Worm (Caenorhabditis elegans) whole organism, L1 larva: Measurements from ENCODE around the gene srz-79.
A peak's percentile ranks its signal among the peaks of the same experiment; 100 is the strongest.

Experiments used
- C16A3.4 ChIP-seq: fragments of 150-350 bp; optimal IDR thresholded peaks from 2 replicates; lab custom pipeline; 2014; ENCODE audit warnings: missing biosample characterization, missing genetic modification characterization
- F16B12.6 ChIP-seq: fragments of 150-350 bp; optimal IDR thresholded peaks from 2 replicates; lab custom pipeline; 2014; ENCODE audit warnings: missing biosample characterization, missing genetic modification characterization
- Y116A8C.19 ChIP-seq: sonication (generic microtip); optimal IDR thresholded peaks from 2 replicates; lab custom pipeline; 2016; ENCODE audit warnings: missing compliant biosample characterization, missing genetic modification characterization, borderline replicate concordance
- ama-1 ChIP-seq: fragments of 150-350 bp; optimal IDR thresholded peaks from 2 replicates; lab custom pipeline; 2014
- blmp-1 ChIP-seq: fragments of 150-350 bp; optimal IDR thresholded peaks from 2 replicates; lab custom pipeline; 2014; ENCODE audit warnings: missing biosample characterization, missing genetic modification characterization
- ceh-63 ChIP-seq: fragments of 200-800 bp; sonication (Bioruptor generic); optimal IDR thresholded peaks from 2 replicates; lab custom pipeline; 2018; ENCODE audit warnings: mild to moderate bottlenecking, missing genetic modification characterization, missing compliant biosample characterization
- ceh-82 ChIP-seq, 3 experiments: fragments of 150-350 bp in 1 of 3; sonication (generic microtip) in 2 of 3; optimal IDR thresholded peaks; 2 replicates each; lab custom pipeline; 2014 to 2017; ENCODE audit warnings: missing biosample characterization in 3 of 3, missing genetic modification characterization in 3 of 3
- dpl-1 ChIP-seq, 3 experiments: fragments of 150-350 bp in 2 of 3; sonication (generic microtip) in 1 of 3; optimal IDR thresholded peaks; 2 replicates each; lab custom pipeline; 2014 to 2017; ENCODE audit warnings: missing biosample characterization in 3 of 3, missing genetic modification characterization in 3 of 3, missing genetic modification reagents in 3 of 3
- dsc-1 ChIP-seq: sonication (generic microtip); optimal IDR thresholded peaks from 2 replicates; lab custom pipeline; 2016; ENCODE audit warnings: mild to moderate bottlenecking, missing genetic modification characterization, missing compliant biosample characterization
- efl-1 ChIP-seq, 4 experiments: fragments of 150-350 bp; optimal IDR thresholded peaks in 3 of 4; peaks in 1 of 4; 1 replicate in 1 of 4; 2 replicates in 3 of 4; lab custom pipeline; 2014; ENCODE audit warnings: missing biosample characterization in 2 of 4, missing genetic modification characterization in 2 of 4, missing genetic modification reagents in 2 of 4
- egl-13 ChIP-seq: sonication (generic microtip); optimal IDR thresholded peaks from 2 replicates; lab custom pipeline; 2016; ENCODE audit warnings: missing genotype, missing genetic modification reagents, missing genetic modification characterization, missing compliant biosample characterization
- egl-27 ChIP-seq, 2 experiments: fragments of 150-350 bp in 1 of 2; sonication (generic microtip); optimal IDR thresholded peaks; 3 replicates each; lab custom pipeline; 2017 to 2018; ENCODE audit warnings: missing biosample characterization in 2 of 2, missing genetic modification characterization in 2 of 2, missing genetic modification reagents in 2 of 2
- elt-2 ChIP-seq: sonication (generic microtip); optimal IDR thresholded peaks from 2 replicates; lab custom pipeline; 2016; ENCODE audit warnings: missing genetic modification characterization, mild to moderate bottlenecking, inconsistent platforms, missing compliant biosample characterization, missing genetic modification reagents
- ets-5 ChIP-seq: fragments of 200-800 bp; sonication (Bioruptor generic); IDR thresholded peaks from 2 replicates; pipeline ENCODE4 v1.3.6; 2022; ENCODE audit warnings: missing genetic modification characterization, missing compliant biosample characterization
- fkh-4 ChIP-seq: sonication (generic microtip); optimal IDR thresholded peaks from 2 replicates; lab custom pipeline; 2016; ENCODE audit warnings: missing compliant biosample characterization, missing genetic modification characterization, borderline replicate concordance
- grh-1 ChIP-seq: fragments of 200-800 bp; sonication (Bioruptor generic); IDR thresholded peaks from 2 replicates; pipeline ENCODE4 v1.3.6; 2022; ENCODE audit warnings: missing genetic modification reagents, missing genetic modification characterization, missing compliant biosample characterization
- hlh-4 ChIP-seq: sonication (generic microtip); optimal IDR thresholded peaks from 2 replicates; lab custom pipeline; 2016; ENCODE audit warnings: mild to moderate bottlenecking, missing genetic modification characterization, missing compliant biosample characterization
- irx-1 ChIP-seq: sonication (generic microtip); optimal IDR thresholded peaks from 2 replicates; lab custom pipeline; 2016; ENCODE audit warnings: missing genetic modification characterization, missing compliant biosample characterization
- lin-13 ChIP-seq: fragments of 150-350 bp; optimal IDR thresholded peaks from 2 replicates; lab custom pipeline; 2014; ENCODE audit warnings: missing biosample characterization, missing genetic modification reagents, missing genetic modification characterization
- lin-14 ChIP-seq: fragments of 200-800 bp; sonication (Bioruptor generic); optimal IDR thresholded peaks from 2 replicates; lab custom pipeline; 2018; ENCODE audit warnings: mild to moderate bottlenecking, missing genetic modification characterization, moderate library complexity, missing compliant biosample characterization
- lin-39 ChIP-seq: fragments of 150-350 bp; optimal IDR thresholded peaks from 2 replicates; lab custom pipeline; 2014; ENCODE audit warnings: missing biosample characterization, missing genetic modification reagents, missing genetic modification characterization
- lsy-2 ChIP-seq, 2 experiments: fragments of 150-350 bp; optimal IDR thresholded peaks; 2 replicates each; lab custom pipeline; 2014; ENCODE audit warnings: missing biosample characterization in 2 of 2, missing genetic modification characterization in 2 of 2
- mab-9 ChIP-seq: fragments of 200-800 bp; sonication (Bioruptor generic); IDR thresholded peaks from 2 replicates; pipeline ENCODE4 v1.3.6; 2022; ENCODE audit warnings: missing genetic modification reagents, missing genetic modification characterization, missing compliant biosample characterization
- mef-2 ChIP-seq: fragments of 150-350 bp; optimal IDR thresholded peaks from 2 replicates; lab custom pipeline; 2014; ENCODE audit warnings: missing biosample characterization, missing genetic modification characterization
- nhr-11 ChIP-seq: fragments of 150-350 bp; optimal IDR thresholded peaks from 2 replicates; lab custom pipeline; 2014; ENCODE audit warnings: missing biosample characterization, missing genetic modification characterization
- nhr-12 ChIP-seq: sonication (generic microtip); optimal IDR thresholded peaks from 2 replicates; lab custom pipeline; 2017; ENCODE audit warnings: missing biosample characterization, missing genetic modification characterization
- nhr-20 ChIP-seq: sonication (generic microtip); optimal IDR thresholded peaks from 2 replicates; lab custom pipeline; 2016; ENCODE audit warnings: mild to moderate bottlenecking, missing genetic modification characterization, missing compliant biosample characterization
- nhr-237 ChIP-seq: fragments of 150-350 bp; optimal IDR thresholded peaks from 2 replicates; lab custom pipeline; 2014; ENCODE audit warnings: missing biosample characterization, missing genetic modification characterization
- nhr-71 ChIP-seq: sonication (generic microtip); optimal IDR thresholded peaks from 2 replicates; lab custom pipeline; 2016; ENCODE audit warnings: mild to moderate bottlenecking, missing genetic modification characterization, moderate library complexity, missing compliant biosample characterization
- nhr-76 ChIP-seq: sonication (generic microtip); optimal IDR thresholded peaks from 2 replicates; lab custom pipeline; 2017; ENCODE audit warnings: missing biosample characterization, missing genetic modification characterization
- nhr-77 ChIP-seq: fragments of 150-350 bp; optimal IDR thresholded peaks from 2 replicates; lab custom pipeline; 2014; ENCODE audit warnings: missing biosample characterization, missing genetic modification characterization
- nhr-84 ChIP-seq: sonication (generic microtip); optimal IDR thresholded peaks from 2 replicates; lab custom pipeline; 2017; ENCODE audit warnings: missing biosample characterization, missing genetic modification characterization
- nhr-85 ChIP-seq: sonication (generic microtip); peaks from one replicate; lab custom pipeline; 2016; ENCODE audit warnings: missing genetic modification characterization, inconsistent platforms, missing compliant biosample characterization
- nhr-90 ChIP-seq: sonication (generic microtip); optimal IDR thresholded peaks from 2 replicates; lab custom pipeline; 2016; ENCODE audit warnings: mild to moderate bottlenecking, missing genetic modification characterization, missing compliant biosample characterization; ENCODE audit not compliant: poor library complexity
- pax-3 ChIP-seq: fragments of 200-800 bp; sonication (Bioruptor generic); optimal IDR thresholded peaks from 2 replicates; lab custom pipeline; 2018; ENCODE audit warnings: mild to moderate bottlenecking, missing genetic modification characterization, moderate library complexity, missing compliant biosample characterization
- pqm-1 ChIP-seq: sonication (generic microtip); optimal IDR thresholded peaks from 3 replicates; lab custom pipeline; 2017; ENCODE audit warnings: missing biosample characterization, missing genetic modification characterization
- skn-1 ChIP-seq: fragments of 150-350 bp; optimal IDR thresholded peaks from 2 replicates; lab custom pipeline; 2014; ENCODE audit warnings: missing biosample characterization, missing genetic modification characterization
- sptf-1 ChIP-seq: fragments of 150-350 bp; optimal IDR thresholded peaks from 2 replicates; lab custom pipeline; 2014; ENCODE audit warnings: missing biosample characterization, missing genetic modification characterization
- sup-37 ChIP-seq: fragments of 200-800 bp; sonication (Bioruptor generic); optimal IDR thresholded peaks from 2 replicates; lab custom pipeline; 2018; ENCODE audit warnings: mild to moderate bottlenecking, missing genetic modification characterization, missing compliant biosample characterization
- swsn-7 ChIP-seq: sonication (generic microtip); optimal IDR thresholded peaks from 2 replicates; lab custom pipeline; 2016; ENCODE audit warnings: missing genetic modification characterization, missing compliant biosample characterization
- tbx-2 ChIP-seq: sonication (generic microtip); optimal IDR thresholded peaks from 2 replicates; lab custom pipeline; 2016; ENCODE audit warnings: missing genetic modification characterization, missing compliant biosample characterization
- tlp-1 ChIP-seq: fragments of 150-350 bp; optimal IDR thresholded peaks from 2 replicates; lab custom pipeline; 2014; ENCODE audit warnings: missing biosample characterization, missing genetic modification characterization
- unc-130 ChIP-seq: fragments of 150-350 bp; optimal IDR thresholded peaks from 2 replicates; lab custom pipeline; 2017; ENCODE audit warnings: missing biosample characterization, missing genetic modification characterization, inconsistent platforms
- unc-86 ChIP-seq: sonication (generic microtip); optimal IDR thresholded peaks from 2 replicates; lab custom pipeline; 2016; ENCODE audit warnings: missing genetic modification characterization, missing compliant biosample characterization
- unc-98 ChIP-seq: fragments of 200-800 bp; sonication (Bioruptor generic); IDR thresholded peaks from 2 replicates; pipeline ENCODE4 v1.3.6; 2022; ENCODE audit warnings: missing genetic modification characterization, missing compliant biosample characterization
- vab-15 ChIP-seq: sonication (generic microtip); optimal IDR thresholded peaks from 2 replicates; lab custom pipeline; 2017; ENCODE audit warnings: missing genotype, mild to moderate bottlenecking, missing genetic modification characterization, missing compliant biosample characterization
- xbp-1 ChIP-seq: sonication (generic microtip); optimal IDR thresholded peaks from 2 replicates; lab custom pipeline; 2016; ENCODE audit warnings: missing genetic modification characterization, missing compliant biosample characterization
- zag-1 ChIP-seq: fragments of 150-350 bp; optimal IDR thresholded peaks from 2 replicates; lab custom pipeline; 2014; ENCODE audit warnings: missing biosample characterization, missing genetic modification characterization
- ztf-11 ChIP-seq, 2 experiments: sonication (generic microtip); optimal IDR thresholded peaks; 2 replicates each; lab custom pipeline; 2016 to 2017; ENCODE audit warnings: missing genetic modification characterization in 2 of 2, missing biosample characterization in 1 of 2, missing compliant biosample characterization in 1 of 2
- ztf-4 ChIP-seq: fragments of 150-350 bp; optimal IDR thresholded peaks from 2 replicates; lab custom pipeline; 2014; ENCODE audit warnings: missing biosample characterization, missing genetic modification characterization

The srz-79 gene

DNA sequence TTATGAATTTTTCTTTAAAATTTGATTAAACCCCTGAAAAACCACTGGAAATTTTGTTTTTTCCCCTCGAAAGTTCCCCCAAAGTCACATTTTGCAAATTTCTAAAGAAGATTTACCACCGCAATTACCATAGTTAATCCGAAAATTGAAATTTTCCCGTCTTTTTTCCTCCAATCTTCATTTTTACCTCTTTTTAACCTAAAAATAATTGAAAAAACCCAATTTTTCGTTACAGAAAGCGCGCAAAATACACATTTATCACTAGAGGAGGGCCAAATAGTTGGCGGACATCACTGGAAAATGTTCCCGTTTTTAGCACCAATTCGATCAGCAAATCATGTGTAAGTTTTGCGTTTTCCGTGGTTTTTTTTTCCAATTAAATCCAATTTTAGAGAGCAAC is 23.2 kb downstream of the srz-79 start, which contains the start of gene unc-33:
TSS of gene unc-33 (plus strand) at position 301 of the 400 bp plus-strand sequence.
- TF ChIP-seq pax-3 (tag; lab: Kevin White, UChicago) (no peak), tbx-2 (tag; lab: Kevin White, UChicago) (no peak), nhr-12 (tag; lab: Kevin White, UChicago) (no peak), sptf-1 (tag; lab: Kevin White, UChicago) (no peak), nhr-20 (tag; lab: Kevin White, UChicago) (no peak), nhr-76 (no peak)

DNA sequence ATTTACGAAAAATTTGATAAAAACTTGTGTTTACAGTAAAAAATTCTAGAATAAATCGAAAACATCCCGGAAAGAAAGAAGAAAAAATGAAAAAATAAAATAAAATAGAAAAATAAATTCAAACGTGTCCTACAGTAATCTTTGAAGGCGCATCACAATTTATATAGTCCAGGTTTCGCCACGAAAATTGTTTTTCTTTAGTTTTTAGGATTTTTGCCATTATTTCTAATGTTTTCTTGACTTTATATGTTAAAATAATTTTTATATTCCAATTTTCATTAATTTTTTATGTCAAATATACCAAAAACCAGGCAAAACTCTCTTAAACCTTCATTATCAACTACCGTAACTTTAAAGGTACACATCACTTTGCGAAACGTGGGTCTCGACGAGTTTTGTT is 24.2 kb downstream of the srz-79 start:
- TF ChIP-seq ceh-82 (tag; optimal IDR thresholded peaks at IDR 0.05; lab: Kevin White, UChicago) = no peak
- TF ChIP-seq irx-1 (tag; lab: Kevin White, UChicago) = no peak
- no peak for TF ChIP-seq elt-2
- TF ChIP-seq swsn-7 (tag; lab: Kevin White, UChicago) = no peak
- TF ChIP-seq ama-1 (lab: Kevin White, UChicago) = no peak
- TF ChIP-seq ceh-63 = no peak
- no peak for TF ChIP-seq tlp-1 (tag; lab: Kevin White, UChicago)
- no peak for TF ChIP-seq unc-86
- no peak for TF ChIP-seq unc-98 (GFP tag; lab: Robert Waterston, UW)
- TF ChIP-seq vab-15 (tag; lab: Kevin White, UChicago) = no peak
- no peak for TF ChIP-seq unc-130 (tag; lab: Kevin White, UChicago)
- no peak for TF ChIP-seq Y116A8C.19
- no peak for TF ChIP-seq sup-37
- no peak for TF ChIP-seq zag-1
- TF ChIP-seq nhr-71 (tag; lab: Kevin White, UChicago) = no peak
- no peak for TF ChIP-seq mef-2 (tag; lab: Kevin White, UChicago)
- no peak for TF ChIP-seq sptf-1 (tag; lab: Kevin White, UChicago)
- TF ChIP-seq nhr-84 (tag; lab: Kevin White, UChicago) = no peak
- TF ChIP-seq skn-1 (tag; lab: Kevin White, UChicago) = no peak
- TF ChIP-seq egl-27 (tag; optimal IDR thresholded peaks at IDR 0.05; lab: Kevin White, UChicago) = no peak

DNA sequence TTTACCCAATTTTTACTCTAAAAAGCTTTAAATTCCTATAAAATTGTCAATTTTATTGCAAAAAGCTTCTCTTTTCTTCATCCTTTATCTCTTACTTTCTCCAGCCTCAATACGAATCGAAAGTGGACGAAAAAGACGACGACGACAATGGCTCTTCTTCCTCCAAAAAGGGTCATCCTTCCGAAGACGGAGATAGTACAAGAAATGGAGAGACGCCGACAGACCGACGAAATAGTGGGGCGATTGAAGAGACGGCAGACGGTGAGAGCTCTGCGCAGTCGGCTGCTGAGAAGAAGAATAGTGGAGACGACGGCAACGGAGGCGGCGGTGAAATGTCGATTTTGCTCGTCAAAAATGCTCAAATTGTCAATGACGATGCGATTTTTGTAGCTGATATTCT is 25.9 kb downstream of the srz-79 start:
- TF ChIP-seq elt-2 (no peak), fkh-4 (tag; lab: Kevin White, UChicago) (no peak), lin-13 (peak; percentile 3), F16B12.6 (tag; lab: Kevin White, UChicago) (peak; percentile 4), nhr-85 (no peak), egl-27 (tag; optimal IDR thresholded peaks at IDR 0.05; lab: Kevin White, UChicago) (no peak), pax-3 (tag; lab: Kevin White, UChicago) (no peak), ama-1 (lab: Kevin White, UChicago) (no peak), efl-1 (optimal IDR thresholded peaks at IDR 0.05; lab: Kevin White, UChicago) (peak; percentile 76 to 91), efl-1 (GFP tag; optimal IDR thresholded peaks at IDR 0.05 in 1 of 2; lab: Kevin White, UChicago) (peak; percentile 26 to 89), hlh-4 (tag; lab: Kevin White, UChicago) (no peak), dsc-1 (peak; percentile 33), blmp-1 (peak; percentile 98), xbp-1 (tag; lab: Kevin White, UChicago) (peak; percentile 48), ztf-4 (tag; lab: Kevin White, UChicago) (no peak), ztf-11 (tag; optimal IDR thresholded peaks at IDR 0.05; lab: Kevin White, UChicago) (peak in 1 of 2 experiments; percentile 35), ets-5 (no peak), grh-1 (no peak), nhr-76 (no peak), nhr-77 (tag; lab: Kevin White, UChicago) (no peak), nhr-11 (no peak), unc-98 (GFP tag; lab: Robert Waterston, UW) (no peak), irx-1 (tag; lab: Kevin White, UChicago) (no peak), Y116A8C.19 (no peak), egl-13 (tag; lab: Kevin White, UChicago) (peak; percentile 6), nhr-12 (tag; lab: Kevin White, UChicago) (no peak), pqm-1 (tag; lab: Kevin White, UChicago) (no peak), nhr-237 (tag; lab: Kevin White, UChicago) (no peak), lin-39 (tag; lab: Kevin White, UChicago) (no peak), dpl-1 (GFP tag; optimal IDR thresholded peaks at IDR 0.05; lab: Kevin White, UChicago) (peak; percentile 3 to 33 (median 29)), lsy-2 (tag; optimal IDR thresholded peaks at IDR 0.05; lab: Kevin White, UChicago) (peak; percentile 31 to 60), C16A3.4 (no peak), mab-9 (no peak), nhr-90 (peak; percentile 1), lin-14 (GFP tag; lab: Kevin White, UChicago) (peak; percentile 84)
